Worm (Caenorhabditis elegans) whole organism, L3 larva: ENCODE measurements around the gene C16C4.17.
"Not testable (repeated sequence)": the region's sequence is repeated elsewhere in the genome, so short reads cannot be mapped to it uniquely, and the experiment has no call there.

Experiments used
- ceh-16 ChIP-seq: sonication (generic microtip); optimal IDR thresholded peaks from 2 replicates; lab custom pipeline; 2017; ENCODE audit warnings: missing biosample characterization, missing genetic modification characterization
- ceh-28 ChIP-seq: fragments of 150-350 bp; optimal IDR thresholded peaks from 2 replicates; lab custom pipeline; 2014; ENCODE audit warnings: missing biosample characterization, missing genetic modification reagents, missing genetic modification characterization
- ceh-82 ChIP-seq: fragments of 150-350 bp; optimal IDR thresholded peaks from 2 replicates; lab custom pipeline; 2014; ENCODE audit warnings: missing biosample characterization, missing genetic modification characterization
- egl-5 ChIP-seq: fragments of 150-350 bp; optimal IDR thresholded peaks from 2 replicates; lab custom pipeline; 2017; ENCODE audit warnings: missing biosample characterization, missing genetic modification reagents, missing genetic modification characterization, inconsistent platforms
- elt-1 ChIP-seq: fragments of 150-350 bp; optimal IDR thresholded peaks from 2 replicates; lab custom pipeline; 2014; ENCODE audit warnings: missing biosample characterization, missing genetic modification characterization
- elt-2 ChIP-seq: sonication (generic microtip); optimal IDR thresholded peaks from 2 replicates; lab custom pipeline; 2016; ENCODE audit warnings: missing genetic modification reagents, mild to moderate bottlenecking, missing genetic modification characterization, missing compliant biosample characterization
- eor-1 ChIP-seq, 2 experiments: fragments of 150-350 bp; optimal IDR thresholded peaks; 2 replicates each; lab custom pipeline; 2014 to 2018; ENCODE audit warnings: missing biosample characterization in 2 of 2, missing genetic modification characterization in 2 of 2
- fos-1 ChIP-seq: fragments of 150-350 bp; optimal IDR thresholded peaks from 2 replicates; lab custom pipeline; 2014; ENCODE audit warnings: missing biosample characterization, missing genetic modification characterization
- hmg-11 ChIP-seq: sonication (generic microtip); optimal IDR thresholded peaks from 2 replicates; lab custom pipeline; 2016; ENCODE audit warnings: missing genetic modification characterization, missing compliant biosample characterization
- jun-1 ChIP-seq: fragments of 150-350 bp; optimal IDR thresholded peaks from 2 replicates; lab custom pipeline; 2014; ENCODE audit warnings: missing biosample characterization, missing genetic modification reagents, missing genetic modification characterization
- lsy-12 ChIP-seq: sonication (generic microtip); optimal IDR thresholded peaks from 2 replicates; lab custom pipeline; 2016; ENCODE audit warnings: mild to moderate bottlenecking, missing genetic modification characterization, missing compliant biosample characterization
- mml-1 ChIP-seq: fragments of 150-350 bp; sonication (generic microtip); optimal IDR thresholded peaks from 3 replicates; lab custom pipeline; 2014; ENCODE audit warnings: missing biosample characterization, missing genetic modification characterization
- nfya-1 ChIP-seq: sonication (generic microtip); optimal IDR thresholded peaks from 2 replicates; lab custom pipeline; 2017; ENCODE audit warnings: missing genetic modification characterization, mild to moderate bottlenecking, missing compliant biosample characterization, antibody characterized with exemption, moderate library complexity; ENCODE audit not compliant: insufficient read depth
- nhr-12 ChIP-seq: fragments of 150-350 bp; optimal IDR thresholded peaks from 2 replicates; lab custom pipeline; 2014; ENCODE audit warnings: missing biosample characterization, missing genetic modification characterization
- nhr-28 ChIP-seq: fragments of 150-350 bp; optimal IDR thresholded peaks from 2 replicates; lab custom pipeline; 2014; ENCODE audit warnings: missing biosample characterization, missing genetic modification characterization
- nhr-43 ChIP-seq: sonication (generic microtip); optimal IDR thresholded peaks from 2 replicates; lab custom pipeline; 2016; ENCODE audit warnings: mild to moderate bottlenecking, missing genetic modification characterization, missing compliant biosample characterization; ENCODE audit not compliant: poor library complexity, severe bottlenecking
- nhr-67 ChIP-seq: fragments of 150-350 bp; optimal IDR thresholded peaks from 2 replicates; lab custom pipeline; 2014; ENCODE audit warnings: missing biosample characterization, missing genetic modification characterization
- nhr-77 ChIP-seq: fragments of 150-350 bp; optimal IDR thresholded peaks from 2 replicates; lab custom pipeline; 2014; ENCODE audit warnings: missing biosample characterization, missing genetic modification characterization
- pha-4 ChIP-seq: fragments of 150-350 bp; optimal IDR thresholded peaks from 2 replicates; lab custom pipeline; 2014; ENCODE audit warnings: missing biosample characterization, missing genetic modification reagents, missing genetic modification characterization
- pqm-1 ChIP-seq: fragments of 150-350 bp; optimal IDR thresholded peaks from 2 replicates; lab custom pipeline; 2017; ENCODE audit warnings: missing biosample characterization, missing genetic modification characterization, inconsistent platforms
- sea-2 ChIP-seq: fragments of 150-350 bp; sonication (generic microtip); optimal IDR thresholded peaks from 4 replicates; lab custom pipeline; 2014; ENCODE audit warnings: missing biosample characterization, missing genetic modification reagents, missing genetic modification characterization
- unc-39 ChIP-seq: sonication (generic microtip); optimal IDR thresholded peaks from 4 replicates; lab custom pipeline; 2017; ENCODE audit warnings: missing biosample characterization, missing genetic modification characterization
- unc-62 ChIP-seq: fragments of 150-350 bp; sonication (generic microtip); optimal IDR thresholded peaks from 4 replicates; lab custom pipeline; 2014; ENCODE audit warnings: missing biosample characterization, missing genetic modification reagents, missing genetic modification characterization

C16C4.17 gene

DNA sequence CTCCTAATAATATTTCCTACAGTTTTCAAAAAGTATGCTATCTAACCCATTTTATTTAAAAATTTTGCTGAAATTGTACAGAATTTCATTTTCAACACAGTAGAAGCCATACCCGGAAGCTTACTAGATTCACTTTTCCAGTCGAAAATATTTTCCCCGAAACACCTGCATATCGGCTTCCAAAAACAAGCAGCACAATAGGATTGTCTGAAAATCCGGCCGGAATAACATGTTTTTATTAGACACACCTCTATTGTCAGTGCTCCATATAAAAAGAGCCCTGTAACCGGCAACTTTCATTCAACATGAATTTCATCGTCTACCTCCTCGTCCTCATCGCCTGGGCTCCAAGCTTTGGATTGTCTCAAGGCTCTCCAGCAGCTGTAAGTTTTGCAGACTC is 11.9 kb upstream of the C16C4.17 start, which contains the start of gene C52E2.2:
Gene C52E2.2, plus strand, starts transcription at position 301 of the 400 bp plus-strand sequence.
- TF ChIP-seq nhr-77 (tag; lab: Kevin White, UChicago) (no peak), mml-1 (tag; lab: Kevin White, UChicago) (no peak), ceh-16 (no peak), unc-62 (GFP tag; lab: Kevin White, UChicago) (no peak), pqm-1 (tag; lab: Kevin White, UChicago) (no peak), nfya-1 (tag; lab: Kevin White, UChicago) (no peak), eor-1 (tag; optimal IDR thresholded peaks at IDR 0.05; lab: Kevin White, UChicago) (no peak), fos-1 (tag; lab: Kevin White, UChicago) (no peak)

DNA sequence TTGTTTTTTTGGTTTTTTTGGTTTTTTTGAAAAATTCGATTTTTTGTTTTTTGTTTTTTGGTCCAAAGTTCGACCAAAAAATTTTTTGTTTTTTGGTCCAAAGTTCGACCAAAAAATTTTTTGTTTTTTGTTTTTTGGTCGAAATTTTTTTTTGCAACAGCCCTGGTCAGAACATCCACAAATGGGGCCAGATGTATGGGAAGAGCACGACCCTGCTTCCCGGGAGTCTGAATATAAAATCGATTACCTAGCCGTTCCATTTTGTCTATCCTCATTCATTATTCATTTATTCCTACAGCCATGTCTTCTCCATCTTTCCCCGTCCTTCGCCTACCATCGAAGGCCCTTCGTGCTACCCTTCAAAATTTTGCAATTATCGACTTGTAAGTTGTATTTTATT is 10.3 kb upstream of the C16C4.17 start, which contains the start of gene fbxb-95:
Gene fbxb-95, plus strand, starts transcription at position 301 of the 400 bp plus-strand sequence.
- not testable (repeated sequence) for TF ChIP-seq mml-1, elt-1, hmg-11 (tag; lab: Kevin White, UChicago)

DNA sequence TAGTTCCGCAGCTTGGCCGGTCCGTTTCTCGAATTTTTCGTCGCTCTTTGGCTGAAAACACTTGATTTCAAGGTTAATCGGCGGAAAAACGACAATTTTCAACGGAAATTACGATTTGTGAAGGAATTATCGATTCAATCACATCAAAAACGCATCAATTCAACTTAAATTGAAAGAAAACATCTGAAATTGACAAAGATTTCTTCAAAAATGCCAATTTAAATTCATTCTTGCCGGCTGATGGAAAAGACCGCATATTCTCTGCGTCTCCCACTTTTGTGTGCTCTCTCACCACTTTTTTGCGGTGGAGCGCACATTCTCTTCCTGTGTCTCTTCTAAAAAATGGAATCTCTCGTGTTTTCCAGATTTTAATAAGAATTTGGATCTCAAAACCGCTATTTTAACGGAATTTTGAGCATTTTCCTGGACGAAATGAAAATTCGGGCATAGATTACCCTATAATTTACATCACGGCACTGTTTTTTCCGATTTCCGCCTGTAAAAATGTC is 3.0 kb upstream of the C16C4.17 start, which contains the start of gene C16C4.18:
Gene C16C4.18, minus strand, starts transcription at position 51 of the 509 bp plus-strand sequence.
- not testable (repeated sequence) for TF ChIP-seq egl-5 (tag; lab: Kevin White, UChicago); jun-1 (tag; lab: Kevin White, UChicago); sea-2 (GFP tag; lab: Kevin White, UChicago)

DNA sequence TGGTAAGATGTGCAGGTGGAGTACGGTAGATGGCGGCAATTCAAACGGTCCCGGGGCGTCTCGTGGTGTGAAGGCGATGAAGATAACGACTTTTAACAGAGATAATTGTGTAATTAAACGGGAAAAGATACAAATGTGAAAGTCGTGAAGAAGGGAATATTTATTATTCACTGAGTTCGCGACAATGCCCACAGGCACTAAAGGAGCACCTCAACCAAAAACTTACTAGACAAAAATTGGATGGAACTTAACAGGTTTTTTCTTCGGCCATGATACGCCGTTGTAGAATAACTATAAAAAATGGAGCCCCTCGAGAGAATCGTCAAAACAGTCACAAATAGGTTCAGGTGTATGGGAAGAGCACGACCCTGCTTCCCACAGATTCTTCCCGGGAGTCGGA is 2.0 kb upstream of the C16C4.17 start, which contains the start of gene fbxb-98:
Gene fbxb-98, plus strand, starts transcription at position 301 of the 400 bp plus-strand sequence.
- TF ChIP-seq nhr-67, mml-1, lsy-12 (tag; lab: Kevin White, UChicago): not testable (repeated sequence)

DNA sequence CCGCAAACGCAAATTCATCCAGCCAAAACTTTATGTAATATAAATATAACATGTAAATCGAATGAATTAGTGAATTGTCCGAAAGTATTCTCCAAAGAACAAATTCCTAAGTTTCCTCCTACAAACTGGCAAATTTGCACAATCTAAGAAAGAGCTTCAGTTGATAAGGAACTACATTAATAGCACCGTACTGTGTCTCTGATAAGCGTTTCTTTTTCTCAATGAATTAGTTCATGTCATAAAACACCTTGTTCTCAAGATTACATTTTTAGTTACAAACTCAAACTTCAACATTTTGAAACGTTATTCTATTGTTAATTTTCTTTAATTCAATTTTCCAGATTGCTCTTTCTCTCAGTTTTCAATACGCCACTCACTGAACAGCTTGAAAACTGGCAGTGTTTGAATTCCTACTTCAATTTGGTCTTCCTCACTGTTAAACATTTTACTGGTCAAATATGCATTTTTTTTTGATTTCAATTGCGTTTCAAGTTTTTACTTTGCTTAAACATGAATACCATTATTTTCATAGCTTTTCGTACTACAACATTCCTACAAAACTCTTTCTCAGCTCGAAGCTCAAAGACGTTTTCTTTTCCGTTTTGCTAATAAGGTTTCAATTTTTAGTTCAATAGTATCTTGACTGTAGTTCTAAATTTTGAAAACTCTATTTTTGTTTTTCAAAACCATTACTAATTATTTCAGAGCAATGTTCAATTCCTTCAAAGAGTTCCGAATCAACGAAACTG is 1.5 kb downstream of the C16C4.17 start, which contains the start of gene math-15:
Gene math-15, plus strand, starts transcription at position 699 of the 749 bp plus-strand sequence.
- no peak for TF ChIP-seq unc-39 (tag; lab: Kevin White, UChicago)
- peak; percentile 11 for TF ChIP-seq pqm-1 (tag; lab: Kevin White, UChicago)
- TF ChIP-seq elt-2: peak; percentile 67
- TF ChIP-seq, all 47 proteins: peak for 2

DNA sequence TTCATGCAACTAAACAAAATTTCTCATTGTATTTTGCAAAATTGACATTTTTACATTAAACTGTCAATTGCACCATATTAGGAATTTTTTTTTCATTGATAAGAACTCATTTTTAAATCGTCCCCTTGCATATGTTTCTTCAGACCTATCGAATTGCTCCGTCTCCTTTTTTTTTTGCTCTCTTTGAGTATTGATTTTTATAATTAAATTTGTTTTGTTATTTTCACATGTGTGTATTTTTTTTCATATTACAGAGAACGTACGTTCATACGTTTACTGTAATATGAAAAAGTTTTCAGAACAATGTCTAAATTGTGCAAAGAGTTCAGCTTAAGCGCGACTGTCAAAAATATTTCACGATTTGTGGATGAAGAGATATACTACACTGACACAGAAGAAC is 4.7 kb downstream of the C16C4.17 start, which contains the start of gene math-14:
Gene math-14, plus strand, starts transcription at position 301 of the 400 bp plus-strand sequence.
- no peak for TF ChIP-seq nhr-12 (tag; lab: Kevin White, UChicago)
- TF ChIP-seq pha-4 (tag; lab: Kevin White, UChicago): no peak
- TF ChIP-seq nhr-43 (tag; lab: Kevin White, UChicago): no peak
- TF ChIP-seq ceh-28 (tag; lab: Kevin White, UChicago): no peak
- TF ChIP-seq elt-2: peak; percentile 29
- no peak for TF ChIP-seq jun-1 (tag; lab: Kevin White, UChicago)
- no peak for TF ChIP-seq ceh-82
- TF ChIP-seq nhr-28 (tag; lab: Kevin White, UChicago): no peak
- TF ChIP-seq, all 47 proteins: peak for 1

- no peak for TF ChIP-seq elt-1 (tag; lab: Kevin White, UChicago)
- TF ChIP-seq elt-2: peak; percentile 71
- no peak for TF ChIP-seq egl-5 (tag; lab: Kevin White, UChicago)
Observed at ce11 chrII:1870875-1871592, 6.7 kb downstream of the C16C4.17 start, which contains the start of gene math-10. Gene math-10, plus strand, starts transcription at chrII:1871542.
